Fruit fly (Drosophila melanogaster) whole organism, prepupa: ENCODE results near the gene Trs20.

ENCODE experiments used
- Blimp-1 ChIP-seq: fragments of 200-800 bp; sonication (Bioruptor generic); optimal IDR thresholded peaks from 3 replicates; lab custom pipeline; 2017; ENCODE audit warnings: missing biosample characterization, missing genetic modification characterization, mild to moderate bottlenecking, moderate library complexity, missing genetic modification reagents
- Gug ChIP-seq: fragments of 200-800 bp; sonication (Bioruptor generic); IDR thresholded peaks from 2 replicates; pipeline ENCODE4 v1.3.6; 2022; ENCODE audit warnings: missing biosample characterization, missing genetic modification characterization
- Hr4 ChIP-seq: fragments of 200-800 bp; sonication (Bioruptor generic); optimal IDR thresholded peaks from 3 replicates; lab custom pipeline; 2016; ENCODE audit warnings: missing biosample characterization, missing genetic modification characterization
- Sox102F ChIP-seq: fragments of 200-800 bp; sonication (Bioruptor generic); optimal IDR thresholded peaks from 2 replicates; lab custom pipeline; 2016; ENCODE audit warnings: missing biosample characterization, mild to moderate bottlenecking, missing genetic modification characterization
- lz ChIP-seq: fragments of 200-800 bp; sonication (Bioruptor generic); optimal IDR thresholded peaks from 3 replicates; lab custom pipeline; 2016; ENCODE audit warnings: missing biosample characterization, missing genetic modification characterization
- net ChIP-seq: fragments of 200-800 bp; sonication (Bioruptor generic); optimal IDR thresholded peaks from 3 replicates; lab custom pipeline; 2016; ENCODE audit warnings: missing biosample characterization, missing genetic modification characterization
- ss ChIP-seq, 2 experiments: fragments of 200-800 bp; sonication (Bioruptor generic); optimal IDR thresholded peaks; 2 replicates in 1 of 2; 3 replicates in 1 of 2; lab custom pipeline; 2017 to 2018; ENCODE audit warnings: mild to moderate bottlenecking in 2 of 2, missing biosample characterization in 2 of 2, missing genetic modification characterization in 2 of 2, moderate library complexity in 1 of 2

dm6 chr3L:16141556-16141955 lies 10.1 kb upstream of the Trs20 start:
- no peak for TF ChIP-seq lz (GFP tag; lab: Kevin White, UChicago)
- TF ChIP-seq Sox102F (GFP tag; lab: Kevin White, UChicago), result no peak
- no peak for TF ChIP-seq ss (GFP tag; optimal IDR thresholded peaks at IDR 0.05; lab: Kevin White, UChicago)
- TF ChIP-seq Blimp-1 (GFP tag; lab: Kevin White, UChicago), result no peak
- TF ChIP-seq Gug (GFP tag; lab: Robert Waterston, UW), result no peak
- no peak for TF ChIP-seq net (GFP tag; lab: Kevin White, UChicago)
- TF ChIP-seq Hr4 (GFP tag; lab: Kevin White, UChicago), result no peak
